Worm (Caenorhabditis elegans): Measurements from ENCODE around the gene Y43F8B.25.

Gene Y43F8B.25

ce11 chrV:19490461-19490860, 27.7 kb downstream of the Y43F8B.25 start, which contains the start of gene Y43F8B.7:
Gene Y43F8B.7 (plus strand): TSS chrV:19490761.
- TF ChIP-seq unc-39 (tag; optimal IDR thresholded peaks at IDR 0.05): no peak
- no peak for TF ChIP-seq nhr-76 (tag; optimal IDR thresholded peaks at IDR 0.05)
- no peak for TF ChIP-seq unc-120 (tag; optimal IDR thresholded peaks at IDR 0.05; ENCODE audit: poor library complexity, severe bottlenecking)
- TF ChIP-seq lin-13 (tag; optimal IDR thresholded peaks at IDR 0.05): no peak

ce11 chrV:19491302-19491701, 28.6 kb downstream of the Y43F8B.25 start, which contains the start of gene Y43F8B.29:
Gene Y43F8B.29 (plus strand): TSS chrV:19491602.
- TF ChIP-seq M03D4.4 (tag; optimal IDR thresholded peaks at IDR 0.05) (no peak), flh-1 (GFP tag; optimal IDR thresholded peaks at IDR 0.05) (no peak), mls-2 (tag; optimal IDR thresholded peaks at IDR 0.05) (no peak), mep-1 (tag; optimal IDR thresholded peaks at IDR 0.05) (no peak), mab-5 (tag; optimal IDR thresholded peaks at IDR 0.05) (no peak), elt-3 (tag; optimal IDR thresholded peaks at IDR 0.05) (no peak), zip-8 (tag; optimal IDR thresholded peaks at IDR 0.05) (no peak), snpc-4 (tag; optimal IDR thresholded peaks at IDR 0.05) (no peak), ceh-83 (GFP tag; optimal IDR thresholded peaks at IDR 0.05) (no peak)

ce11 chrV:19495145-19495544, 32.4 kb downstream of the Y43F8B.25 start:
- TF ChIP-seq ceh-43 (GFP tag; optimal IDR thresholded peaks at IDR 0.05): no peak
- TF ChIP-seq drap-1 (GFP tag; optimal IDR thresholded peaks at IDR 0.05): peak; percentile 8

ce11 chrV:19495587-19495986, 32.9 kb downstream of the Y43F8B.25 start, which contains the start of gene scl-21:
Gene scl-21 (minus strand): TSS chrV:19495687.
- TF ChIP-seq pha-4 (tag; optimal IDR thresholded peaks at IDR 0.05) (no peak), nhr-76 (tag; optimal IDR thresholded peaks at IDR 0.05) (no peak), ztf-11 (tag; optimal IDR thresholded peaks at IDR 0.05) (no peak), ces-1 (GFP tag; optimal IDR thresholded peaks at IDR 0.05) (no peak), unc-39 (tag; optimal IDR thresholded peaks at IDR 0.05) (no peak), ceh-43 (GFP tag; optimal IDR thresholded peaks at IDR 0.05) (no peak), cnd-1 (tag; optimal IDR thresholded peaks at IDR 0.05) (no peak), sem-2 (GFP tag; optimal IDR thresholded peaks at IDR 0.05) (no peak), M03D4.4 (tag; optimal IDR thresholded peaks at IDR 0.05) (no peak), nhr-2 (tag; optimal IDR thresholded peaks at IDR 0.05) (no peak), bed-3 (GFP tag; optimal IDR thresholded peaks at IDR 0.05) (no peak)

- TF ChIP-seq nhr-12 (tag; optimal IDR thresholded peaks at IDR 0.05) (no peak), ces-1 (GFP tag; optimal IDR thresholded peaks at IDR 0.05) (no peak), flh-1 (GFP tag; optimal IDR thresholded peaks at IDR 0.05) (no peak), lsy-2 (tag; optimal IDR thresholded peaks at IDR 0.05) (no peak), sptf-1 (tag; optimal IDR thresholded peaks at IDR 0.05) (no peak), unc-62 (GFP tag; optimal IDR thresholded peaks at IDR 0.05) (no peak), ceh-83 (GFP tag; optimal IDR thresholded peaks at IDR 0.05) (no peak), M03D4.4 (tag; optimal IDR thresholded peaks at IDR 0.05) (no peak), nhr-237 (tag; optimal IDR thresholded peaks at IDR 0.05) (no peak), bed-3 (GFP tag; optimal IDR thresholded peaks at IDR 0.05) (no peak), tbx-8 (GFP tag; optimal IDR thresholded peaks at IDR 0.05) (no peak), nhr-2 (tag; optimal IDR thresholded peaks at IDR 0.05) (no peak), lin-32 (GFP tag; optimal IDR thresholded peaks at IDR 0.05) (no peak), elt-1 (tag; optimal IDR thresholded peaks at IDR 0.05; ENCODE audit: borderline replicate concordance, insufficient read depth) (no peak), hlh-1 (tag; optimal IDR thresholded peaks at IDR 0.05) (no peak), drap-1 (GFP tag; optimal IDR thresholded peaks at IDR 0.05) (no peak), blmp-1 (tag; optimal IDR thresholded peaks at IDR 0.05) (no peak), ceh-43 (GFP tag; optimal IDR thresholded peaks at IDR 0.05) (no peak), nhr-76 (tag; optimal IDR thresholded peaks at IDR 0.05) (no peak), elt-3 (tag; optimal IDR thresholded peaks at IDR 0.05) (no peak)
These were observed 34.4 kb downstream of the Y43F8B.25 start for ce11 chrV:19497087-19497486.
